Worm (Caenorhabditis elegans) whole organism, L1 larva: ENCODE data around the gene acdh-12.

Experiments
- C04F5.9 ChIP-seq: sonication (generic microtip); optimal IDR thresholded peaks from 2 replicates; lab custom pipeline; 2016; ENCODE audit warnings: missing genetic modification characterization, missing compliant biosample characterization
- C16A3.4 ChIP-seq: fragments of 150-350 bp; optimal IDR thresholded peaks from 2 replicates; lab custom pipeline; 2014; ENCODE audit warnings: missing biosample characterization, missing genetic modification characterization
- C34B4.2 ChIP-seq: sonication (generic microtip); optimal IDR thresholded peaks from 2 replicates; lab custom pipeline; 2017; ENCODE audit warnings: mild to moderate bottlenecking, missing genetic modification characterization, missing compliant biosample characterization
- Y116A8C.19 ChIP-seq: sonication (generic microtip); optimal IDR thresholded peaks from 2 replicates; lab custom pipeline; 2016; ENCODE audit warnings: missing compliant biosample characterization, missing genetic modification characterization, borderline replicate concordance
- aha-1 ChIP-seq: fragments of 150-350 bp; optimal IDR thresholded peaks from 2 replicates; lab custom pipeline; 2014; ENCODE audit warnings: missing biosample characterization, missing genetic modification characterization
- aly-2 ChIP-seq: fragments of 150-350 bp; optimal IDR thresholded peaks from 2 replicates; lab custom pipeline; 2014; ENCODE audit warnings: missing biosample characterization, missing genetic modification characterization
- ama-1 ChIP-seq: fragments of 150-350 bp; optimal IDR thresholded peaks from 2 replicates; lab custom pipeline; 2014
- ceh-63 ChIP-seq: fragments of 200-800 bp; sonication (Bioruptor generic); optimal IDR thresholded peaks from 2 replicates; lab custom pipeline; 2018; ENCODE audit warnings: mild to moderate bottlenecking, missing genetic modification characterization, missing compliant biosample characterization
- ceh-8 ChIP-seq: fragments of 200-800 bp; sonication (Bioruptor generic); optimal IDR thresholded peaks from 2 replicates; lab custom pipeline; 2018; ENCODE audit warnings: mild to moderate bottlenecking, missing genetic modification characterization, moderate library complexity, missing compliant biosample characterization
- ceh-88 ChIP-seq: fragments of 200-800 bp; sonication (Bioruptor generic); IDR thresholded peaks from 2 replicates; pipeline ENCODE4 v1.3.6; 2022; ENCODE audit warnings: missing genetic modification characterization, missing compliant biosample characterization
- ceh-90 ChIP-seq: sonication (generic microtip); optimal IDR thresholded peaks from 2 replicates; lab custom pipeline; 2016; ENCODE audit warnings: missing genetic modification characterization, missing compliant biosample characterization
- ces-1 ChIP-seq: fragments of 150-350 bp; optimal IDR thresholded peaks from 2 replicates; lab custom pipeline; 2014; ENCODE audit warnings: missing biosample characterization, missing genetic modification reagents, missing genetic modification characterization
- dpl-1 ChIP-seq, 3 experiments: fragments of 150-350 bp in 2 of 3; sonication (generic microtip) in 1 of 3; optimal IDR thresholded peaks; 2 replicates each; lab custom pipeline; 2014 to 2017; ENCODE audit warnings: missing biosample characterization in 3 of 3, missing genetic modification characterization in 3 of 3, missing genetic modification reagents in 3 of 3
- dsc-1 ChIP-seq: sonication (generic microtip); optimal IDR thresholded peaks from 2 replicates; lab custom pipeline; 2016; ENCODE audit warnings: mild to moderate bottlenecking, missing genetic modification characterization, missing compliant biosample characterization
- efl-1 ChIP-seq, 4 experiments: fragments of 150-350 bp; optimal IDR thresholded peaks in 3 of 4; peaks in 1 of 4; 1 replicate in 1 of 4; 2 replicates in 3 of 4; lab custom pipeline; 2014; ENCODE audit warnings: missing biosample characterization in 2 of 4, missing genetic modification characterization in 2 of 4, missing genetic modification reagents in 2 of 4
- efl-3 ChIP-seq: fragments of 200-800 bp; sonication (Bioruptor generic); optimal IDR thresholded peaks from 2 replicates; lab custom pipeline; 2018; ENCODE audit warnings: mild to moderate bottlenecking, missing genetic modification characterization, missing compliant biosample characterization
- elt-2 ChIP-seq: sonication (generic microtip); optimal IDR thresholded peaks from 2 replicates; lab custom pipeline; 2016; ENCODE audit warnings: missing genetic modification characterization, mild to moderate bottlenecking, inconsistent platforms, missing compliant biosample characterization, missing genetic modification reagents
- ets-5 ChIP-seq: fragments of 200-800 bp; sonication (Bioruptor generic); IDR thresholded peaks from 2 replicates; pipeline ENCODE4 v1.3.6; 2022; ENCODE audit warnings: missing genetic modification characterization, missing compliant biosample characterization
- fkh-10 ChIP-seq: sonication (generic microtip); optimal IDR thresholded peaks from 2 replicates; lab custom pipeline; 2017; ENCODE audit warnings: missing biosample characterization, missing genetic modification reagents, missing genetic modification characterization
- fkh-4 ChIP-seq: sonication (generic microtip); optimal IDR thresholded peaks from 2 replicates; lab custom pipeline; 2016; ENCODE audit warnings: missing compliant biosample characterization, missing genetic modification characterization, borderline replicate concordance
- fkh-8 ChIP-seq: sonication (generic microtip); optimal IDR thresholded peaks from 2 replicates; lab custom pipeline; 2016; ENCODE audit warnings: mild to moderate bottlenecking, missing genetic modification characterization, missing compliant biosample characterization
- hlh-17 ChIP-seq: fragments of 200-800 bp; sonication (Bioruptor generic); optimal IDR thresholded peaks from 2 replicates; lab custom pipeline; 2018; ENCODE audit warnings: missing genetic modification characterization, mild to moderate bottlenecking, missing compliant biosample characterization, moderate library complexity, borderline replicate concordance
- isw-1 ChIP-seq: fragments of 200-800 bp; sonication (Bioruptor generic); IDR thresholded peaks from 2 replicates; pipeline ENCODE4 v1.3.6; 2022; ENCODE audit warnings: missing genetic modification characterization, missing compliant biosample characterization
- lin-13 ChIP-seq: fragments of 150-350 bp; optimal IDR thresholded peaks from 2 replicates; lab custom pipeline; 2014; ENCODE audit warnings: missing biosample characterization, missing genetic modification reagents, missing genetic modification characterization
- lin-14 ChIP-seq: fragments of 200-800 bp; sonication (Bioruptor generic); optimal IDR thresholded peaks from 2 replicates; lab custom pipeline; 2018; ENCODE audit warnings: mild to moderate bottlenecking, missing genetic modification characterization, moderate library complexity, missing compliant biosample characterization
- lir-3 ChIP-seq: sonication (generic microtip); optimal IDR thresholded peaks from 2 replicates; lab custom pipeline; 2016; ENCODE audit warnings: mild to moderate bottlenecking, missing genetic modification characterization, moderate library complexity, missing compliant biosample characterization; ENCODE audit not compliant: poor library complexity
- mab-9 ChIP-seq: fragments of 200-800 bp; sonication (Bioruptor generic); IDR thresholded peaks from 2 replicates; pipeline ENCODE4 v1.3.6; 2022; ENCODE audit warnings: missing genetic modification reagents, missing genetic modification characterization, missing compliant biosample characterization
- mdl-1 ChIP-seq, 2 experiments: fragments of 150-350 bp; optimal IDR thresholded peaks; 2 replicates each; lab custom pipeline; 2014 to 2017; ENCODE audit warnings: missing biosample characterization in 2 of 2, missing genetic modification characterization in 2 of 2, inconsistent platforms in 1 of 2
- mef-2 ChIP-seq: fragments of 150-350 bp; optimal IDR thresholded peaks from 2 replicates; lab custom pipeline; 2014; ENCODE audit warnings: missing biosample characterization, missing genetic modification characterization
- nhr-11 ChIP-seq: fragments of 150-350 bp; optimal IDR thresholded peaks from 2 replicates; lab custom pipeline; 2014; ENCODE audit warnings: missing biosample characterization, missing genetic modification characterization
- nhr-19 ChIP-seq: fragments of 200-800 bp; sonication (Bioruptor generic); conservative IDR thresholded peaks from 2 replicates; pipeline ENCODE4 v1.3.6; 2022; ENCODE audit warnings: missing genetic modification characterization, missing compliant biosample characterization
- nhr-20 ChIP-seq: sonication (generic microtip); optimal IDR thresholded peaks from 2 replicates; lab custom pipeline; 2016; ENCODE audit warnings: mild to moderate bottlenecking, missing genetic modification characterization, missing compliant biosample characterization
- nhr-71 ChIP-seq: sonication (generic microtip); optimal IDR thresholded peaks from 2 replicates; lab custom pipeline; 2016; ENCODE audit warnings: mild to moderate bottlenecking, missing genetic modification characterization, moderate library complexity, missing compliant biosample characterization
- nhr-84 ChIP-seq: sonication (generic microtip); optimal IDR thresholded peaks from 2 replicates; lab custom pipeline; 2017; ENCODE audit warnings: missing biosample characterization, missing genetic modification characterization
- nhr-85 ChIP-seq: sonication (generic microtip); peaks from one replicate; lab custom pipeline; 2016; ENCODE audit warnings: missing genetic modification characterization, inconsistent platforms, missing compliant biosample characterization
- nhr-90 ChIP-seq: sonication (generic microtip); optimal IDR thresholded peaks from 2 replicates; lab custom pipeline; 2016; ENCODE audit warnings: mild to moderate bottlenecking, missing genetic modification characterization, missing compliant biosample characterization; ENCODE audit not compliant: poor library complexity
- pag-3 ChIP-seq: sonication (generic microtip); optimal IDR thresholded peaks from 2 replicates; lab custom pipeline; 2017; ENCODE audit warnings: missing genetic modification characterization, mild to moderate bottlenecking, missing compliant biosample characterization, antibody characterized with exemption, borderline replicate concordance; ENCODE audit not compliant: insufficient read depth
- pax-3 ChIP-seq: fragments of 200-800 bp; sonication (Bioruptor generic); optimal IDR thresholded peaks from 2 replicates; lab custom pipeline; 2018; ENCODE audit warnings: mild to moderate bottlenecking, missing genetic modification characterization, moderate library complexity, missing compliant biosample characterization
- pqm-1 ChIP-seq: sonication (generic microtip); optimal IDR thresholded peaks from 3 replicates; lab custom pipeline; 2017; ENCODE audit warnings: missing biosample characterization, missing genetic modification characterization
- rnt-1 ChIP-seq: sonication (generic microtip); optimal IDR thresholded peaks from 2 replicates; lab custom pipeline; 2016; ENCODE audit warnings: mild to moderate bottlenecking, missing genetic modification characterization, moderate library complexity, missing compliant biosample characterization
- snpc-4 ChIP-seq: fragments of 150-350 bp; optimal IDR thresholded peaks from 2 replicates; lab custom pipeline; 2014; ENCODE audit warnings: missing biosample characterization, missing genetic modification characterization
- snu-23 ChIP-seq: sonication (generic microtip); optimal IDR thresholded peaks from 2 replicates; lab custom pipeline; 2016; ENCODE audit warnings: missing genetic modification characterization, missing compliant biosample characterization
- sox-4 ChIP-seq: sonication (generic microtip); optimal IDR thresholded peaks from 2 replicates; lab custom pipeline; 2016; ENCODE audit warnings: missing genetic modification characterization, missing compliant biosample characterization
- sup-37 ChIP-seq: fragments of 200-800 bp; sonication (Bioruptor generic); optimal IDR thresholded peaks from 2 replicates; lab custom pipeline; 2018; ENCODE audit warnings: mild to moderate bottlenecking, missing genetic modification characterization, missing compliant biosample characterization
- swsn-7 ChIP-seq: sonication (generic microtip); optimal IDR thresholded peaks from 2 replicates; lab custom pipeline; 2016; ENCODE audit warnings: missing genetic modification characterization, missing compliant biosample characterization
- unc-130 ChIP-seq: fragments of 150-350 bp; optimal IDR thresholded peaks from 2 replicates; lab custom pipeline; 2017; ENCODE audit warnings: missing biosample characterization, missing genetic modification characterization, inconsistent platforms
- unc-86 ChIP-seq: sonication (generic microtip); optimal IDR thresholded peaks from 2 replicates; lab custom pipeline; 2016; ENCODE audit warnings: missing genetic modification characterization, missing compliant biosample characterization
- unc-98 ChIP-seq: fragments of 200-800 bp; sonication (Bioruptor generic); IDR thresholded peaks from 2 replicates; pipeline ENCODE4 v1.3.6; 2022; ENCODE audit warnings: missing genetic modification characterization, missing compliant biosample characterization
- vab-15 ChIP-seq: sonication (generic microtip); optimal IDR thresholded peaks from 2 replicates; lab custom pipeline; 2017; ENCODE audit warnings: missing genotype, mild to moderate bottlenecking, missing genetic modification characterization, missing compliant biosample characterization
- zip-4 ChIP-seq: fragments of 200-800 bp; sonication (Bioruptor generic); optimal IDR thresholded peaks from 2 replicates; lab custom pipeline; 2018; ENCODE audit warnings: mild to moderate bottlenecking, missing genetic modification characterization, moderate library complexity, missing compliant biosample characterization
- ztf-4 ChIP-seq: fragments of 150-350 bp; optimal IDR thresholded peaks from 2 replicates; lab custom pipeline; 2014; ENCODE audit warnings: missing biosample characterization, missing genetic modification characterization

Gene acdh-12

ce11 chrII:7200051-7200599 lies 4.7 kb upstream of the acdh-12 start, which contains the start of gene pcrg-1 (continued):
- TF ChIP-seq Y116A8C.19 (tag; lab: Kevin White, UChicago) = peak; percentile 15
- TF ChIP-seq lin-14 (GFP tag; lab: Kevin White, UChicago) = peak; percentile 86
- TF ChIP-seq efl-3 = peak; percentile 61
- no peak for TF ChIP-seq ama-1 (lab: Kevin White, UChicago)
- TF ChIP-seq swsn-7 (tag; lab: Kevin White, UChicago) = peak; percentile 86
- TF ChIP-seq aha-1 = no peak
- TF ChIP-seq nhr-85 (tag; lab: Kevin White, UChicago) = peak; percentile 92
- peak; percentile 99 for TF ChIP-seq snpc-4 (tag; lab: Kevin White, UChicago)
- TF ChIP-seq mdl-1 (tag; optimal IDR thresholded peaks at IDR 0.05; lab: Kevin White, UChicago) = peak in 1 of 2 experiments; percentile 77
- TF ChIP-seq ceh-8 (GFP tag; lab: Kevin White, UChicago) = peak; percentile 72
- TF ChIP-seq sox-4 (tag; lab: Kevin White, UChicago) = peak; percentile 36
- peak; percentile 89 for TF ChIP-seq nhr-90 (tag; lab: Kevin White, UChicago)
- TF ChIP-seq sup-37 = peak; percentile 84
- TF ChIP-seq lir-3 (tag; lab: Kevin White, UChicago) = peak; percentile 85
- no peak for TF ChIP-seq vab-15 (tag; lab: Kevin White, UChicago)
- TF ChIP-seq fkh-10 (GFP tag; lab: Kevin White, UChicago) = no peak
- TF ChIP-seq ets-5 = no peak
- TF ChIP-seq lin-13 = peak; percentile 64
- TF ChIP-seq ceh-90 (tag; lab: Kevin White, UChicago) = no peak
- peak; percentile 36 for TF ChIP-seq aly-2 (tag; lab: Kevin White, UChicago)
- peak; percentile 76 for TF ChIP-seq elt-2 (tag; lab: Kevin White, UChicago)
- TF ChIP-seq isw-1 (GFP tag; lab: Robert Waterston, UW) = peak; percentile 42
- TF ChIP-seq mab-9 (GFP tag; lab: Robert Waterston, UW) = peak; percentile 72
- TF ChIP-seq snu-23 (GFP tag; lab: Kevin White, UChicago) = peak; percentile 82
- TF ChIP-seq ces-1 (GFP tag; lab: Kevin White, UChicago) = no peak
- TF ChIP-seq nhr-11 (tag; lab: Kevin White, UChicago) = no peak
- TF ChIP-seq fkh-8 (tag; lab: Kevin White, UChicago) = no peak
- peak; percentile 57 for TF ChIP-seq unc-86
- no peak for TF ChIP-seq C34B4.2 (tag; lab: Kevin White, UChicago)
- no peak for TF ChIP-seq fkh-4 (tag; lab: Kevin White, UChicago)
- TF ChIP-seq unc-130 (tag; lab: Kevin White, UChicago) = peak; percentile 24
- TF ChIP-seq pax-3 (tag; lab: Kevin White, UChicago) = peak; percentile 51
- TF ChIP-seq dpl-1 (GFP tag; optimal IDR thresholded peaks at IDR 0.05; lab: Kevin White, UChicago) = peak; percentile 45 to 59 (median 56)
- TF ChIP-seq unc-98 = 0 out of 2 replicates have a peak, but pooled peaks have one; percentile 9
- TF ChIP-seq C16A3.4 (tag; lab: Kevin White, UChicago) = peak; percentile 73
- peak; percentile 23 for TF ChIP-seq mef-2 (tag; lab: Kevin White, UChicago)
- TF ChIP-seq nhr-71 = peak; percentile 89
- TF ChIP-seq nhr-84 (tag; lab: Kevin White, UChicago) = no peak
- peak; percentile 93 for TF ChIP-seq nhr-19 (GFP tag; lab: Robert Waterston, UW)
- peak; percentile 76 for TF ChIP-seq ceh-88 (GFP tag; lab: Robert Waterston, UW)
- TF ChIP-seq nhr-20 (tag; lab: Kevin White, UChicago) = peak; percentile 89
- no peak for TF ChIP-seq hlh-17 (GFP tag; lab: Kevin White, UChicago)
- peak; percentile 58 to 75 for TF ChIP-seq efl-1 (optimal IDR thresholded peaks at IDR 0.05; lab: Kevin White, UChicago)
- TF ChIP-seq efl-1 (GFP tag; optimal IDR thresholded peaks at IDR 0.05 in 1 of 2; lab: Kevin White, UChicago) = peak; percentile 58 to 97
- TF ChIP-seq ztf-4 (tag; lab: Kevin White, UChicago) = peak; percentile 9
- TF ChIP-seq zip-4 (GFP tag; lab: Kevin White, UChicago) = peak; percentile 73
- TF ChIP-seq C04F5.9 = peak; percentile 59
- peak; percentile 87 for TF ChIP-seq dsc-1 (tag; lab: Kevin White, UChicago)
- no peak for TF ChIP-seq pqm-1 (tag; lab: Kevin White, UChicago)
- TF ChIP-seq rnt-1 = peak; percentile 89
- peak; percentile 67 for TF ChIP-seq ceh-63
- no peak for TF ChIP-seq pag-3
